Worm (Caenorhabditis elegans): ENCODE measurements around the gene R102.10.

Gene R102.10

DNA sequence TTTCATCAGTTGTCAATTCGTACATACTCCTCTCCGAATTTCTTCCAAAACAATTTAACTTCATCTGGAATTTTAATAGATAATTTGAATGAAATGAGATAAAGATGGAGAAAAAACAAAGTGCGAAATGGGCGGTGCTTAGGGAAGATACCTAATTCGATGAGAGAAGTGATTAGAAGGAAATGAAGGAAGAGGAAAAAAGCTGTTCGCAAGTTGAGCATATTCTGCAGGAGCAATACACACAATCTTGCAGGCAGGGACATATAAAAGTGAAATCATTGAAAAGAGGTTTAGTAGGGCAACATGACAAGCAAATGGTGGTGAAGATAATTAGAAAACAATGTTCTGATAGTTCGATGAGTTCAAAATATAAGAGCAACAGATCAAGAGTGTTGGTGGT, 6.5 kb downstream of the R102.10 start, which contains the start of gene glb-21:
Gene glb-21 (minus strand): TSS at position 66 of the 400 bp plus-strand sequence.
- no peak for TF ChIP-seq tlf-1 (GFP tag; optimal IDR thresholded peaks at IDR 0.05)
- TF ChIP-seq C17E4.6 (GFP tag; IDR thresholded peaks at IDR 0.05) = no peak
- no peak for TF ChIP-seq ztf-6 (GFP tag; IDR thresholded peaks at IDR 0.05)
- TF ChIP-seq unc-62 (GFP tag; optimal IDR thresholded peaks at IDR 0.05) = no peak
- no peak for TF ChIP-seq mel-28 (tag; optimal IDR thresholded peaks at IDR 0.05; ENCODE audit: borderline replicate concordance)

- TF ChIP-seq chd-7 (tag; optimal IDR thresholded peaks at IDR 0.05) (no peak), hmg-1.2 (GFP tag; IDR thresholded peaks at IDR 0.05) (peak; percentile 90)
These were observed 9.3 kb downstream of the R102.10 start for ce11 chrIV:10714594-10714993.

DNA sequence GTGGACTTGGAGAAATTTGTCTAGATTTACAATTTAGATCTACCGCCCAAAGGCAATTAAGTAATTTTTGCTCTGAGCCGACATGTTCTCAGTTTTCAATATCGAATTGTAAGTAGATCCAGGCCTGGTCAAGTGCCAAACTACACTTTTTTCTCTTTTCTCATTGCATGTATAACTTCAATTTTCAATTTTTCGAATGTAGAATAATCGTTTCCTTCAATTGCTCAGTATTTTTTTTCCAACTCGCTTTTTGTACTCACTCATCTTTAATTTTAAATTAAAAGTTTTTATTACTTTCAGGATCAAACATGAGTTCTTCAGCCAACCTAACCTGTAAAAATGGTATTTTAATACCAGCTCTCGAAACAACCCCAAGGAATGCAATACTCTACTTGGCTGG, 11.1 kb downstream of the R102.10 start, which contains the start of gene ncx-3:
Gene ncx-3 (plus strand): TSS at position 301 of the 400 bp plus-strand sequence.
- TF ChIP-seq F55B11.4 (tag; optimal IDR thresholded peaks at IDR 0.05; ENCODE audit: borderline replicate concordance, insufficient read depth) (no peak), snpc-1.3 (tag; optimal IDR thresholded peaks at IDR 0.05; ENCODE audit: insufficient read depth) (no peak)

DNA sequence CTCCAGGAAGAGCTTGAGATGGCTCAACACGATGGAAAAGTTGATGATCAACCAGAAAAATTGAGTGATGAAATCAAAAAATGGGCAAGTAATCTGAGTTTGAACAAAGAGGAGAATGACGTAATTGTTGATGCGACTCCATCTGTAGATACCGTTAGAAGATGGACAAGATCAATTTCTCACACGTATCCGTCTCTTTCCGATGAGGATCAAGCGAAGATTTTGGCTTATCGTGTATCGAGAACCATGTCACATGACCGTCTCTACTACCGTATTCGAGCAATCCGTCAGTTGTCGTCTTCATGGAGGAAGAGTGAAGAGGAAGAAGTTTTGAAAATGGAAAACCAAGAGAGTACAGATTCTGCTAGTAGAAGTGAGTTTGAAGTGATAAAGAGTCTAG, 12.8 kb downstream of the R102.10 start:
- no peak for TF ChIP-seq pbrm-1 (GFP tag; IDR thresholded peaks at IDR 0.05)
- TF ChIP-seq B0019.2 (GFP tag; conservative IDR thresholded peaks at IDR 0.05) = no peak
- TF ChIP-seq F57A8.1 (GFP tag; optimal IDR thresholded peaks at IDR 0.05) = no peak
- no peak for TF ChIP-seq T26A5.8 (tag; optimal IDR thresholded peaks at IDR 0.05)
- no peak for TF ChIP-seq mxl-1 (tag; optimal IDR thresholded peaks at IDR 0.05)
- TF ChIP-seq F33H1.4 (GFP tag; IDR thresholded peaks at IDR 0.05) = no peak
- no peak for TF ChIP-seq egrh-3 (GFP tag; IDR thresholded peaks at IDR 0.05)
- no peak for TF ChIP-seq ztf-22 (GFP tag; optimal IDR thresholded peaks at IDR 0.05)
- TF ChIP-seq lin-35 (GFP tag; optimal IDR thresholded peaks at IDR 0.05) = no peak
- TF ChIP-seq F57C9.4 (tag; optimal IDR thresholded peaks at IDR 0.05) = no peak
- TF ChIP-seq bed-2 (GFP tag; IDR thresholded peaks at IDR 0.05) = no peak
- no peak for TF ChIP-seq lin-54 (GFP tag; optimal IDR thresholded peaks at IDR 0.05)
- no peak for TF ChIP-seq nhr-120 (GFP tag; IDR thresholded peaks at IDR 0.05)
- TF ChIP-seq ets-4 (GFP tag; optimal IDR thresholded peaks at IDR 0.05) = no peak
- TF ChIP-seq snpc-1.3 (tag; optimal IDR thresholded peaks at IDR 0.05; ENCODE audit: insufficient read depth) = no peak
- no peak for TF ChIP-seq nhr-27 (tag; optimal IDR thresholded peaks at IDR 0.05)
- no peak for TF ChIP-seq ceh-100 (GFP tag; IDR thresholded peaks at IDR 0.05)
- TF ChIP-seq aptf-3 (GFP tag; IDR thresholded peaks at IDR 0.05) = no peak

- TF ChIP-seq sea-2 (GFP tag; IDR thresholded peaks at IDR 0.05) (no peak), mes-4 (tag; optimal IDR thresholded peaks at IDR 0.05) (no peak), F23B12.7 (tag; optimal IDR thresholded peaks at IDR 0.05; ENCODE audit: insufficient read depth) (no peak), ztf-18 (tag; optimal IDR thresholded peaks at IDR 0.05) (no peak), lag-1 (GFP tag; IDR thresholded peaks at IDR 0.05) (no peak), mel-28 (tag; optimal IDR thresholded peaks at IDR 0.05; ENCODE audit: borderline replicate concordance) (no peak), ccch-3 (GFP tag; optimal IDR thresholded peaks at IDR 0.05) (no peak), T07F8.4 (tag; optimal IDR thresholded peaks at IDR 0.05) (no peak), mxl-1 (tag; optimal IDR thresholded peaks at IDR 0.05) (no peak)
These were observed 13.6 kb downstream of the R102.10 start for ce11 chrIV:10718865-10719264.
